Fruit fly (Drosophila melanogaster) whole organism, pupa: ENCODE data around the gene CG11768.

Experiments used
- CG10348 ChIP-seq: fragments of 200-800 bp; sonication (Bioruptor generic); IDR thresholded peaks from 2 replicates; pipeline ENCODE4 v1.3.6; 2022; ENCODE audit warnings: missing biosample characterization, missing genetic modification characterization
- Ets98B ChIP-seq: fragments of 200-800 bp; sonication (Bioruptor generic); IDR thresholded peaks from 2 replicates; pipeline ENCODE4 v1.3.6; 2022; ENCODE audit warnings: missing biosample characterization, missing genetic modification characterization

DNA sequence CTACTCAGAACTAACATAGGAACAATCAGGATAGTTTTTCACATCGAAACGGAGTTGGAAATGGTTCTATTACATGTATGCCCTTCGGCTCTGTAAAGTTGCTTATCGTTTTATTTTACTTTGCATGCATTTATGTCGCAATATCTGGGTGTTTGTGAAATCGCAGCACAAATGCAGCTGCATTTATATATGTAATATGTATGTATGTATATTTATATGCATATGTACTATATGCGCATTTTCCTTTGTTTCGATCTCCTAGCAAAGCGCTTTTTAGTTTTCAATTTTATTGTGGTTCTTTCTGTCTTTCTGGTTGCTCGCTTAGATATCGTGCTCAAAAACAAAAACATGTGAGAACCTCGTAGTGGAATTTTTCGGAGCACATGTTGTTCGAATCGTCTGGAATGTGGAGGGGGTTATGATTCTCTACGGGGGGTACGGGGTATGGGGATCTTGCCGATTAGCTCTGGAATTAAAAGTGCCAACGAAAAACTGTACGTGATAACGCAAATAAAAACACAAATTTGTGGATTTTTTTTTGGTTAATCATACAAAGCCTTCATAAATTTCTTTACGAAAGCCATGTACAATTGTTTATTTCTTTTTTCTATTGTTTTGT, 46.1 kb upstream of the CG11768 start:
- TF ChIP-seq CG10348 (GFP tag; lab: Robert Waterston, UW) (no peak), Ets98B (GFP tag; lab: Robert Waterston, UW) (no peak)
